Worm (Caenorhabditis elegans) whole organism, young adult: ENCODE measurements around the gene rho-1.

Experiments
- B0035.1 ChIP-seq: sonication (generic microtip); optimal IDR thresholded peaks from 2 replicates; lab custom pipeline; 2016; ENCODE audit warnings: missing genetic modification characterization, mild to moderate bottlenecking, missing compliant biosample characterization, missing genotype, missing genetic modification reagents
- B0261.1 ChIP-seq: sonication (generic microtip); optimal IDR thresholded peaks from 2 replicates; lab custom pipeline; 2016; ENCODE audit warnings: mild to moderate bottlenecking, missing genetic modification characterization, moderate library complexity, missing compliant biosample characterization
- C06A6.2 ChIP-seq: fragments of 200-800 bp; sonication (Bioruptor generic); conservative IDR thresholded peaks from 2 replicates; pipeline ENCODE4 v1.3.6; 2022; ENCODE audit warnings: missing genetic modification characterization, missing compliant biosample characterization
- D2030.7 ChIP-seq: fragments of 200-800 bp; sonication (Bioruptor generic); IDR thresholded peaks from 2 replicates; pipeline ENCODE4 v1.3.6; 2022; ENCODE audit warnings: missing genetic modification reagents, missing genetic modification characterization, missing compliant biosample characterization
- F10E7.11 ChIP-seq: sonication (generic microtip); optimal IDR thresholded peaks from 2 replicates; lab custom pipeline; 2017; ENCODE audit warnings: mild to moderate bottlenecking, missing genetic modification characterization, moderate library complexity, missing compliant biosample characterization
- F37B4.10 ChIP-seq: fragments of 200-800 bp; sonication (Bioruptor generic); IDR thresholded peaks from 2 replicates; pipeline ENCODE4 v1.3.6; 2022; ENCODE audit warnings: missing genetic modification characterization, missing compliant biosample characterization
- F52B5.7 ChIP-seq: sonication (generic microtip); optimal IDR thresholded peaks from 2 replicates; lab custom pipeline; 2016; ENCODE audit warnings: mild to moderate bottlenecking, missing genetic modification characterization, missing compliant biosample characterization
- F57A8.1 ChIP-seq: fragments of 200-800 bp; sonication (Bioruptor generic); optimal IDR thresholded peaks from 2 replicates; lab custom pipeline; 2018; ENCODE audit warnings: mild to moderate bottlenecking, missing genetic modification characterization, moderate library complexity, missing compliant biosample characterization
- K11D2.4 ChIP-seq: fragments of 200-800 bp; sonication (Bioruptor generic); IDR thresholded peaks from 2 replicates; pipeline ENCODE4 v1.3.6; 2022; ENCODE audit warnings: missing genetic modification reagents, missing genetic modification characterization, missing compliant biosample characterization
- Y95B8A.8 ChIP-seq: fragments of 200-800 bp; sonication (Bioruptor generic); IDR thresholded peaks from 2 replicates; pipeline ENCODE4 v1.3.6; 2022; ENCODE audit warnings: missing genetic modification reagents, missing genetic modification characterization, missing compliant biosample characterization
- akir-1 ChIP-seq: fragments of 200-800 bp; sonication (Bioruptor generic); optimal IDR thresholded peaks from 2 replicates; lab custom pipeline; 2018; ENCODE audit warnings: mild to moderate bottlenecking, missing genetic modification characterization, moderate library complexity, missing compliant biosample characterization
- aptf-2 ChIP-seq: fragments of 200-800 bp; sonication (Bioruptor generic); conservative IDR thresholded peaks from 2 replicates; pipeline ENCODE4 v1.3.6; 2022; ENCODE audit warnings: missing genetic modification reagents, missing genetic modification characterization, missing compliant biosample characterization
- atf-7 ChIP-seq: sonication (generic microtip); optimal IDR thresholded peaks from 2 replicates; lab custom pipeline; 2017; ENCODE audit warnings: mild to moderate bottlenecking, missing genetic modification characterization, missing compliant biosample characterization
- athp-1 ChIP-seq: sonication (generic microtip); optimal IDR thresholded peaks from 2 replicates; lab custom pipeline; 2017; ENCODE audit warnings: mild to moderate bottlenecking, missing genetic modification characterization, missing compliant biosample characterization
- attf-6 ChIP-seq: fragments of 200-800 bp; sonication (Bioruptor generic); IDR thresholded peaks from 2 replicates; pipeline ENCODE4 v1.3.6; 2022; ENCODE audit warnings: missing genetic modification reagents, missing genetic modification characterization, missing compliant biosample characterization
- cebp-1 ChIP-seq, 2 experiments: fragments of 200-800 bp in 1 of 2; sonication (Bioruptor generic) in 1 of 2; sonication (generic microtip) in 1 of 2; IDR thresholded peaks in 1 of 2; optimal IDR thresholded peaks in 1 of 2; 2 replicates each; pipeline versions ENCODE4 v1.3.6 to Lab custom; 2017 to 2022; ENCODE audit warnings: missing compliant biosample characterization in 2 of 2, missing genetic modification characterization in 2 of 2, mild to moderate bottlenecking in 1 of 2, missing genetic modification reagents in 1 of 2, moderate library complexity in 1 of 2
- cebp-2 ChIP-seq: fragments of 200-800 bp; sonication (Bioruptor generic); IDR thresholded peaks from 2 replicates; pipeline ENCODE4 v1.3.6; 2022; ENCODE audit warnings: missing genetic modification characterization, missing compliant biosample characterization
- ceh-79 ChIP-seq: sonication (generic microtip); optimal IDR thresholded peaks from 2 replicates; lab custom pipeline; 2017; ENCODE audit warnings: mild to moderate bottlenecking, missing genetic modification characterization, missing compliant biosample characterization
- die-1 ChIP-seq: sonication (generic microtip); optimal IDR thresholded peaks from 2 replicates; lab custom pipeline; 2016; ENCODE audit warnings: missing genotype, mild to moderate bottlenecking, missing genetic modification characterization, missing compliant biosample characterization
- dox-1 ChIP-seq: fragments of 200-800 bp; sonication (Bioruptor generic); IDR thresholded peaks from 2 replicates; pipeline ENCODE4 v1.3.6; 2022; ENCODE audit warnings: missing genetic modification reagents, missing genetic modification characterization, missing compliant biosample characterization
- dpff-1 ChIP-seq: sonication (generic microtip); optimal IDR thresholded peaks from 2 replicates; lab custom pipeline; 2017; ENCODE audit warnings: mild to moderate bottlenecking, missing genetic modification characterization, missing compliant biosample characterization
- efl-1 ChIP-seq: fragments of 150-350 bp; optimal IDR thresholded peaks from 2 replicates; lab custom pipeline; 2014; ENCODE audit warnings: missing biosample characterization, missing genetic modification reagents, missing genetic modification characterization
- egl-18 ChIP-seq: fragments of 200-800 bp; sonication (Bioruptor generic); IDR thresholded peaks from 2 replicates; pipeline ENCODE4 v1.3.6; 2022; ENCODE audit warnings: missing genetic modification reagents, missing genetic modification characterization, missing compliant biosample characterization
- ets-4 ChIP-seq: fragments of 200-800 bp; sonication (Bioruptor generic); optimal IDR thresholded peaks from 2 replicates; lab custom pipeline; 2018; ENCODE audit warnings: mild to moderate bottlenecking, missing genetic modification characterization, missing compliant biosample characterization
- fkh-3 ChIP-seq: sonication (generic microtip); optimal IDR thresholded peaks from 2 replicates; lab custom pipeline; 2016; ENCODE audit warnings: mild to moderate bottlenecking, missing genetic modification characterization, missing compliant biosample characterization
- gei-17 ChIP-seq: fragments of 200-800 bp; sonication (Bioruptor generic); optimal IDR thresholded peaks from 2 replicates; lab custom pipeline; 2018; ENCODE audit warnings: mild to moderate bottlenecking, missing genetic modification characterization, missing compliant biosample characterization
- hlh-26 ChIP-seq: fragments of 200-800 bp; sonication (Bioruptor generic); conservative IDR thresholded peaks from 2 replicates; pipeline ENCODE4 v1.3.6; 2022; ENCODE audit warnings: missing genetic modification reagents, missing genetic modification characterization, missing compliant biosample characterization
- hmg-20 ChIP-seq: fragments of 200-800 bp; sonication (Bioruptor generic); IDR thresholded peaks from 2 replicates; pipeline ENCODE4 v1.3.6; 2022; ENCODE audit warnings: missing genetic modification reagents, missing genetic modification characterization, missing compliant biosample characterization
- hrde-1 ChIP-seq: sonication (generic microtip); optimal IDR thresholded peaks from 2 replicates; lab custom pipeline; 2016; ENCODE audit warnings: missing genetic modification characterization, mild to moderate bottlenecking, missing compliant biosample characterization, moderate library complexity, missing genotype, missing genetic modification reagents, borderline replicate concordance
- lin-26 ChIP-seq: fragments of 200-800 bp; sonication (Bioruptor generic); IDR thresholded peaks from 2 replicates; pipeline ENCODE4 v1.3.6; 2022; ENCODE audit warnings: missing genetic modification reagents, missing genetic modification characterization, missing compliant biosample characterization
- lin-40 ChIP-seq: sonication (generic microtip); optimal IDR thresholded peaks from 2 replicates; lab custom pipeline; 2016; ENCODE audit warnings: missing genetic modification characterization, mild to moderate bottlenecking, missing compliant biosample characterization, missing genotype, missing genetic modification reagents
- lsy-27 ChIP-seq: sonication (generic microtip); optimal IDR thresholded peaks from 2 replicates; lab custom pipeline; 2017; ENCODE audit warnings: missing genetic modification characterization, mild to moderate bottlenecking, missing compliant biosample characterization, antibody characterized with exemption, missing genotype, borderline replicate concordance; ENCODE audit not compliant: insufficient read depth
- madf-10 ChIP-seq: sonication (generic microtip); optimal IDR thresholded peaks from 2 replicates; lab custom pipeline; 2016; ENCODE audit warnings: mild to moderate bottlenecking, missing genetic modification characterization, missing compliant biosample characterization
- madf-3 ChIP-seq: fragments of 200-800 bp; sonication (Bioruptor generic); IDR thresholded peaks from 2 replicates; pipeline ENCODE4 v1.3.6; 2022; ENCODE audit warnings: missing genetic modification reagents, missing genetic modification characterization, missing compliant biosample characterization
- mcd-1 ChIP-seq: fragments of 200-800 bp; sonication (Bioruptor generic); IDR thresholded peaks from 2 replicates; pipeline ENCODE4 v1.3.6; 2022; ENCODE audit warnings: missing genetic modification reagents, missing genetic modification characterization, missing compliant biosample characterization
- nfya-1 ChIP-seq: sonication (generic microtip); optimal IDR thresholded peaks from 2 replicates; lab custom pipeline; 2017; ENCODE audit warnings: antibody characterized with exemption, missing compliant biosample characterization, missing genetic modification characterization, borderline replicate concordance; ENCODE audit not compliant: insufficient read depth
- nfyb-1 ChIP-seq: fragments of 200-800 bp; sonication (Bioruptor generic); IDR thresholded peaks from 2 replicates; pipeline ENCODE4 v1.3.6; 2022; ENCODE audit warnings: missing genetic modification reagents, missing genetic modification characterization, missing compliant biosample characterization
- nhr-179 ChIP-seq: sonication (generic microtip); optimal IDR thresholded peaks from 2 replicates; lab custom pipeline; 2016; ENCODE audit warnings: mild to moderate bottlenecking, missing genetic modification characterization, missing compliant biosample characterization
- pbrm-1 ChIP-seq: fragments of 200-800 bp; sonication (Bioruptor generic); IDR thresholded peaks from 2 replicates; pipeline ENCODE4 v1.3.6; 2022; ENCODE audit warnings: missing genetic modification reagents, missing genetic modification characterization, missing compliant biosample characterization
- snpc-1.3 ChIP-seq: sonication (generic microtip); optimal IDR thresholded peaks from 2 replicates; lab custom pipeline; 2017; ENCODE audit warnings: missing genetic modification characterization, mild to moderate bottlenecking, missing compliant biosample characterization, antibody characterized with exemption, moderate library complexity, missing genotype, missing genetic modification reagents; ENCODE audit not compliant: insufficient read depth
- snpc-3.4 ChIP-seq: sonication (generic microtip); optimal IDR thresholded peaks from 2 replicates; lab custom pipeline; 2017; ENCODE audit warnings: missing genetic modification characterization, mild to moderate bottlenecking, missing compliant biosample characterization, antibody characterized with exemption, moderate library complexity, missing genotype, missing genetic modification reagents
- somi-1 ChIP-seq: fragments of 200-800 bp; sonication (Bioruptor generic); optimal IDR thresholded peaks from 2 replicates; lab custom pipeline; 2018; ENCODE audit warnings: mild to moderate bottlenecking, missing genetic modification characterization, missing compliant biosample characterization
- tlf-1 ChIP-seq: fragments of 200-800 bp; sonication (Bioruptor generic); optimal IDR thresholded peaks from 2 replicates; lab custom pipeline; 2018; ENCODE audit warnings: mild to moderate bottlenecking, missing genetic modification characterization, missing compliant biosample characterization
- zim-3 ChIP-seq: sonication (generic microtip); optimal IDR thresholded peaks from 2 replicates; lab custom pipeline; 2017; ENCODE audit warnings: mild to moderate bottlenecking, missing genetic modification characterization, moderate library complexity, missing compliant biosample characterization
- ztf-18 ChIP-seq: sonication (generic microtip); optimal IDR thresholded peaks from 2 replicates; lab custom pipeline; 2016; ENCODE audit warnings: missing genotype, mild to moderate bottlenecking, missing genetic modification characterization, missing compliant biosample characterization
- ztf-25 ChIP-seq: fragments of 200-800 bp; sonication (Bioruptor generic); IDR thresholded peaks from 2 replicates; pipeline ENCODE4 v1.3.6; 2022; ENCODE audit warnings: missing genetic modification reagents, missing genetic modification characterization, missing compliant biosample characterization
- ztf-28 ChIP-seq: fragments of 200-800 bp; sonication (Bioruptor generic); IDR thresholded peaks from 2 replicates; pipeline ENCODE4 v1.3.6; 2022; ENCODE audit warnings: missing genetic modification reagents, missing genetic modification characterization, missing compliant biosample characterization
- ztf-3 ChIP-seq: fragments of 200-800 bp; sonication (Bioruptor generic); optimal IDR thresholded peaks from 2 replicates; lab custom pipeline; 2018; ENCODE audit warnings: mild to moderate bottlenecking, missing genetic modification characterization, missing compliant biosample characterization

Gene rho-1

ce11 chrIV:16501855-16502254 lies 13.0 kb upstream of the rho-1 start (continued):
- TF ChIP-seq C06A6.2 (GFP tag; lab: Robert Waterston, UW) = no peak
- no peak for TF ChIP-seq ceh-79 (tag; lab: Kevin White, UChicago)
- no peak for TF ChIP-seq gei-17 (GFP tag; lab: Kevin White, UChicago)
- peak; percentile 51 for TF ChIP-seq lin-40 (tag; lab: Kevin White, UChicago)
- TF ChIP-seq ztf-3 = no peak
- TF ChIP-seq lin-26 (GFP tag; lab: Robert Waterston, UW) = no peak
- TF ChIP-seq cebp-1 (GFP tag; IDR thresholded peaks at IDR 0.05; lab: Robert Waterston, UW) = no peak
- peak; percentile 82 for TF ChIP-seq cebp-1 (tag; optimal IDR thresholded peaks at IDR 0.05; lab: Kevin White, UChicago)
- TF ChIP-seq egl-18 (GFP tag; lab: Robert Waterston, UW) = no peak
- TF ChIP-seq akir-1 (GFP tag; lab: Kevin White, UChicago) = no peak
- TF ChIP-seq D2030.7 (GFP tag; lab: Robert Waterston, UW) = no peak
- no peak for TF ChIP-seq fkh-3 (tag; lab: Kevin White, UChicago)
- no peak for TF ChIP-seq nhr-179
- TF ChIP-seq snpc-3.4 (tag; lab: Kevin White, UChicago) = no peak
- TF ChIP-seq atf-7 (tag; lab: Kevin White, UChicago) = peak; percentile 43
- TF ChIP-seq hrde-1 (tag; lab: Kevin White, UChicago) = no peak
- no peak for TF ChIP-seq ztf-25 (GFP tag; lab: Robert Waterston, UW)
- TF ChIP-seq athp-1 (tag; lab: Kevin White, UChicago) = peak; percentile 8
- TF ChIP-seq nfyb-1 (GFP tag; lab: Robert Waterston, UW) = peak; percentile 56; the same call in 1 of the 2 replicates
- TF ChIP-seq ztf-18 (tag; lab: Kevin White, UChicago) = no peak
- TF ChIP-seq dpff-1 (tag; lab: Kevin White, UChicago) = no peak
- no peak for TF ChIP-seq nfya-1 (tag; lab: Kevin White, UChicago)
- no peak for TF ChIP-seq hlh-26 (GFP tag; lab: Robert Waterston, UW)
- 0 out of 2 replicates have a peak, but pooled peaks have one; percentile 57 for TF ChIP-seq Y95B8A.8 (GFP tag; lab: Robert Waterston, UW)
- TF ChIP-seq lsy-27 (tag; lab: Kevin White, UChicago) = no peak
- TF ChIP-seq pbrm-1 (GFP tag; lab: Robert Waterston, UW) = no peak
- no peak for TF ChIP-seq F52B5.7
- no peak for TF ChIP-seq F57A8.1 (GFP tag; lab: Kevin White, UChicago)
- no peak for TF ChIP-seq attf-6 (GFP tag; lab: Robert Waterston, UW)
- no peak for TF ChIP-seq hmg-20 (GFP tag; lab: Robert Waterston, UW)
- TF ChIP-seq B0035.1 (tag; lab: Kevin White, UChicago) = no peak
- no peak for TF ChIP-seq B0261.1
- peak; percentile 25 for TF ChIP-seq madf-10
- no peak for TF ChIP-seq die-1 (tag; lab: Kevin White, UChicago)
- no peak for TF ChIP-seq aptf-2 (GFP tag; lab: Robert Waterston, UW)
- 0 out of 2 replicates have a peak, but pooled peaks have one; percentile 6 for TF ChIP-seq madf-3 (GFP tag; lab: Robert Waterston, UW)
- TF ChIP-seq efl-1 (GFP tag; lab: Kevin White, UChicago) = no peak
- no peak for TF ChIP-seq zim-3
- TF ChIP-seq tlf-1 (GFP tag; lab: Kevin White, UChicago) = no peak
- TF ChIP-seq ztf-28 (GFP tag; lab: Robert Waterston, UW) = no peak
- TF ChIP-seq F10E7.11 (tag; lab: Kevin White, UChicago) = no peak
- peak; percentile 71 for TF ChIP-seq dox-1 (GFP tag; lab: Robert Waterston, UW)
- no peak for TF ChIP-seq ets-4
- no peak for TF ChIP-seq cebp-2 (GFP tag; lab: Robert Waterston, UW)
- peak; percentile 38; the same call in 1 of the 2 replicates for TF ChIP-seq mcd-1 (GFP tag; lab: Robert Waterston, UW)
- TF ChIP-seq F37B4.10 (GFP tag; lab: Robert Waterston, UW) = no peak
- TF ChIP-seq snpc-1.3 (tag; lab: Kevin White, UChicago) = no peak
- no peak for TF ChIP-seq somi-1 (GFP tag; lab: Kevin White, UChicago)
- no peak for TF ChIP-seq K11D2.4 (GFP tag; lab: Robert Waterston, UW)
